Worm (Caenorhabditis elegans) whole organism, L4 larva: Measurements from ENCODE around the gene sru-3.
A peak's percentile ranks its signal among the peaks of the same experiment; 100 is the strongest.

ENCODE experiments used
- Y48G9A.11 ChIP-seq: fragments of 200-800 bp; sonication (Bioruptor generic); IDR thresholded peaks from 2 replicates; pipeline ENCODE4 v1.3.6; 2022; ENCODE audit warnings: missing genetic modification reagents, missing genetic modification characterization, missing compliant biosample characterization
- ama-1 ChIP-seq: fragments of 150-350 bp; optimal IDR thresholded peaks from 2 replicates; lab custom pipeline; 2014; ENCODE audit warnings: inconsistent platforms, mixed read lengths
- ceh-44 ChIP-seq: fragments of 200-800 bp; sonication (Bioruptor generic); IDR thresholded peaks from 2 replicates; pipeline ENCODE4 v1.3.6; 2022; ENCODE audit warnings: missing genetic modification reagents, missing genetic modification characterization, missing compliant biosample characterization
- ceh-82 ChIP-seq: sonication (generic microtip); optimal IDR thresholded peaks from 2 replicates; lab custom pipeline; 2017; ENCODE audit warnings: missing biosample characterization, missing genetic modification characterization
- cey-2 ChIP-seq: sonication (generic microtip); optimal IDR thresholded peaks from 3 replicates; lab custom pipeline; 2017; ENCODE audit warnings: missing genetic modification characterization, mild to moderate bottlenecking, missing compliant biosample characterization, antibody characterized with exemption, borderline replicate concordance; ENCODE audit not compliant: insufficient read depth
- daf-16 ChIP-seq, 3 experiments: sonication (generic microtip); optimal IDR thresholded peaks; 2 replicates each; lab custom pipeline; 2016 to 2017; ENCODE audit warnings: missing genetic modification characterization in 3 of 3, missing genetic modification reagents in 3 of 3, mild to moderate bottlenecking in 2 of 3, missing compliant biosample characterization in 2 of 3, missing biosample characterization in 1 of 3, moderate library complexity in 1 of 3
- daf-19 ChIP-seq: fragments of 200-800 bp; sonication (Bioruptor generic); conservative IDR thresholded peaks from 2 replicates; pipeline ENCODE4 v1.3.6; 2022; ENCODE audit warnings: missing genetic modification characterization, missing compliant biosample characterization
- daf-8 ChIP-seq: fragments of 200-800 bp; sonication (Bioruptor generic); IDR thresholded peaks from 2 replicates; pipeline ENCODE4 v1.3.6; 2022; ENCODE audit warnings: missing genetic modification characterization, missing compliant biosample characterization
- dmd-6 ChIP-seq: fragments of 200-800 bp; sonication (Bioruptor generic); IDR thresholded peaks from 2 replicates; pipeline ENCODE4 v1.3.6; 2022; ENCODE audit warnings: missing genetic modification reagents, missing genetic modification characterization, missing compliant biosample characterization
- dmd-8 ChIP-seq: fragments of 200-800 bp; sonication (Bioruptor generic); IDR thresholded peaks from 2 replicates; pipeline ENCODE4 v1.3.6; 2022; ENCODE audit warnings: missing genetic modification characterization, missing compliant biosample characterization
- dpl-1 ChIP-seq: fragments of 150-350 bp; optimal IDR thresholded peaks from 2 replicates; lab custom pipeline; 2014; ENCODE audit warnings: missing biosample characterization, missing genetic modification reagents, missing genetic modification characterization
- duxl-1 ChIP-seq: sonication (generic microtip); optimal IDR thresholded peaks from 2 replicates; lab custom pipeline; 2016; ENCODE audit warnings: mild to moderate bottlenecking, missing genetic modification characterization, moderate library complexity, missing compliant biosample characterization; ENCODE audit not compliant: poor library complexity
- dve-1 ChIP-seq: sonication (generic microtip); optimal IDR thresholded peaks from 2 replicates; lab custom pipeline; 2017; ENCODE audit warnings: antibody characterized with exemption, mild to moderate bottlenecking, missing genetic modification characterization, missing compliant biosample characterization; ENCODE audit not compliant: insufficient read depth
- egl-27 ChIP-seq: sonication (generic microtip); optimal IDR thresholded peaks from 3 replicates; lab custom pipeline; 2017; ENCODE audit warnings: missing biosample characterization, missing genetic modification reagents, missing genetic modification characterization
- fkh-10 ChIP-seq: fragments of 150-350 bp; optimal IDR thresholded peaks from 2 replicates; lab custom pipeline; 2014; ENCODE audit warnings: missing biosample characterization, missing genetic modification reagents, missing genetic modification characterization
- hif-1 ChIP-seq, 2 experiments: sonication (generic microtip); optimal IDR thresholded peaks; 2 replicates each; lab custom pipeline; 2016 to 2017; ENCODE audit warnings: missing compliant biosample characterization in 2 of 2, missing genetic modification characterization in 2 of 2, missing genetic modification reagents in 2 of 2, missing genotype in 2 of 2, mild to moderate bottlenecking in 1 of 2
- hlh-11 ChIP-seq: fragments of 200-800 bp; sonication (Bioruptor generic); optimal IDR thresholded peaks from 2 replicates; lab custom pipeline; 2018; ENCODE audit warnings: mild to moderate bottlenecking, missing genetic modification characterization, missing compliant biosample characterization
- hlh-30 ChIP-seq: sonication (generic microtip); optimal IDR thresholded peaks from 2 replicates; lab custom pipeline; 2017; ENCODE audit warnings: antibody characterized with exemption, mild to moderate bottlenecking, missing genetic modification characterization, missing compliant biosample characterization; ENCODE audit not compliant: insufficient read depth
- jun-1 ChIP-seq: fragments of 150-350 bp; optimal IDR thresholded peaks from 2 replicates; lab custom pipeline; 2014; ENCODE audit warnings: missing biosample characterization, missing genetic modification reagents, missing genetic modification characterization
- lin-39 ChIP-seq: fragments of 150-350 bp; optimal IDR thresholded peaks from 2 replicates; lab custom pipeline; 2014; ENCODE audit warnings: missing biosample characterization, missing genetic modification reagents, missing genetic modification characterization
- madf-5 ChIP-seq, 2 experiments: fragments of 200-800 bp; sonication (Bioruptor generic); IDR thresholded peaks; 2 replicates each; pipeline ENCODE4 v1.3.6; 2022; ENCODE audit warnings: missing compliant biosample characterization in 2 of 2, missing genetic modification characterization in 2 of 2
- mep-1 ChIP-seq: fragments of 150-350 bp; sonication (generic microtip); optimal IDR thresholded peaks from 3 replicates; lab custom pipeline; 2014; ENCODE audit warnings: missing biosample characterization, missing genetic modification characterization
- mxl-2 ChIP-seq: fragments of 200-800 bp; sonication (Bioruptor generic); conservative IDR thresholded peaks from 2 replicates; pipeline ENCODE4 v1.3.6; 2022; ENCODE audit warnings: missing genetic modification reagents, missing genetic modification characterization, missing compliant biosample characterization
- nhr-11 ChIP-seq: fragments of 150-350 bp; optimal IDR thresholded peaks from 2 replicates; lab custom pipeline; 2014; ENCODE audit warnings: missing biosample characterization, missing genetic modification characterization
- nhr-48 ChIP-seq: sonication (generic microtip); optimal IDR thresholded peaks from 2 replicates; lab custom pipeline; 2016; ENCODE audit warnings: mild to moderate bottlenecking, missing genetic modification characterization, missing compliant biosample characterization
- nhr-76 ChIP-seq: fragments of 150-350 bp; optimal IDR thresholded peaks from 2 replicates; lab custom pipeline; 2014; ENCODE audit warnings: missing biosample characterization, missing genetic modification characterization
- php-3 ChIP-seq: fragments of 200-800 bp; sonication (Bioruptor generic); IDR thresholded peaks from 2 replicates; pipeline ENCODE4 v1.3.6; 2022; ENCODE audit warnings: missing genetic modification reagents, missing genetic modification characterization, missing compliant biosample characterization
- pqm-1 ChIP-seq: sonication (generic microtip); optimal IDR thresholded peaks from 2 replicates; lab custom pipeline; 2017; ENCODE audit warnings: missing biosample characterization, missing genetic modification characterization
- tra-1 ChIP-seq: fragments of 200-800 bp; sonication (Bioruptor generic); IDR thresholded peaks from 2 replicates; pipeline ENCODE4 v1.3.6; 2022; ENCODE audit warnings: missing genetic modification reagents, missing genetic modification characterization, missing compliant biosample characterization
- unc-130 ChIP-seq: sonication (generic microtip); optimal IDR thresholded peaks from 2 replicates; lab custom pipeline; 2016; ENCODE audit warnings: missing genetic modification reagents, missing genetic modification characterization, missing compliant biosample characterization
- unc-62 ChIP-seq, 3 experiments: fragments of 150-350 bp in 1 of 3; sonication (generic microtip); optimal IDR thresholded peaks in 2 of 3; peaks in 1 of 3; 1 replicate in 1 of 3; 2 replicates in 2 of 3; lab custom pipeline; 2014 to 2017; ENCODE audit warnings: missing biosample characterization in 3 of 3, missing genetic modification characterization in 3 of 3, missing genetic modification reagents in 3 of 3, missing genotype in 1 of 3
- zfp-2 ChIP-seq: sonication (generic microtip); optimal IDR thresholded peaks from 2 replicates; lab custom pipeline; 2016; ENCODE audit warnings: mild to moderate bottlenecking, missing genetic modification characterization, missing compliant biosample characterization

The sru-3 gene

ce11 chrIV:9538214-9538613 lies 41.8 kb downstream of the sru-3 start (continued):
- TF ChIP-seq daf-16 (GFP tag; optimal IDR thresholded peaks at IDR 0.05; lab: Kevin White, UChicago), result peak in 1 of 2 experiments; percentile 81
- no peak for TF ChIP-seq daf-16 (tag; optimal IDR thresholded peaks at IDR 0.05; lab: Kevin White, UChicago)
- peak; percentile 86 for TF ChIP-seq tra-1 (GFP tag; lab: Robert Waterston, UW)
- no peak for TF ChIP-seq daf-8 (GFP tag; lab: Robert Waterston, UW)
- TF ChIP-seq zfp-2 (tag; lab: Kevin White, UChicago), result no peak
- TF ChIP-seq unc-130 (GFP tag; lab: Kevin White, UChicago), result no peak
- no peak for TF ChIP-seq mxl-2
- no peak for TF ChIP-seq nhr-48 (tag; lab: Kevin White, UChicago)
- TF ChIP-seq hif-1 (tag; optimal IDR thresholded peaks at IDR 0.05; lab: Kevin White, UChicago), result no peak
- no peak for TF ChIP-seq daf-19
- peak; percentile 40 for TF ChIP-seq hlh-11 (tag; lab: Kevin White, UChicago)
- no peak for TF ChIP-seq nhr-76 (tag; lab: Kevin White, UChicago)
- TF ChIP-seq mep-1, result no peak
- no peak for TF ChIP-seq ceh-44 (GFP tag; lab: Robert Waterston, UW)
- TF ChIP-seq, all 104 proteins: peak for 7

ce11 chrIV:9540342-9540856 lies 44.0 kb downstream of the sru-3 start, which contains the start of gene fbl-1:
fbl-1 (plus strand) TSS chrIV:9540806.
- peak; percentile 84 for TF ChIP-seq php-3 (GFP tag; lab: Robert Waterston, UW)
- TF ChIP-seq pqm-1 (tag; lab: Kevin White, UChicago), result peak; percentile 69
- TF ChIP-seq hlh-11 (tag; lab: Kevin White, UChicago), result peak; percentile 29
- peak in 1 of 2 experiments; percentile 71 for TF ChIP-seq unc-62 (GFP tag; optimal IDR thresholded peaks at IDR 0.05 in 1 of 2; lab: Kevin White, UChicago)
- TF ChIP-seq unc-62 (tag; optimal IDR thresholded peaks at IDR 0.05; lab: Kevin White, UChicago), result no peak
- peak; percentile 50; the same call in 1 of the 2 replicates for TF ChIP-seq dmd-6 (GFP tag; lab: Robert Waterston, UW)
- no peak for TF ChIP-seq lin-39 (tag; lab: Kevin White, UChicago)

- TF ChIP-seq nhr-11 (tag; lab: Kevin White, UChicago) (no peak), dmd-8 (GFP tag; lab: Robert Waterston, UW) (no peak), hlh-30 (tag; lab: Kevin White, UChicago) (no peak), egl-27 (tag; lab: Kevin White, UChicago) (no peak), fkh-10 (no peak), jun-1 (tag; lab: Kevin White, UChicago) (no peak), cey-2 (tag; lab: Kevin White, UChicago) (no peak), duxl-1 (no peak), dpl-1 (GFP tag; lab: Kevin White, UChicago) (no peak), Y48G9A.11 (GFP tag; lab: Robert Waterston, UW) (no peak), madf-5 (GFP tag; IDR thresholded peaks at IDR 0.05; lab: Robert Waterston, UW) (no peak), ceh-82 (tag; lab: Kevin White, UChicago) (no peak), mep-1 (no peak), ama-1 (lab: Kevin White, UChicago) (no peak), dve-1 (no peak)
Measured at ce11 chrIV:9545986-9546385, 49.6 kb downstream of the sru-3 start, which contains the start of gene T05A1.5. T05A1.5 (plus strand) TSS chrIV:9546286.
